Fruit fly (Drosophila melanogaster) whole organism, adult: ENCODE measurements around the gene CG32161.
A peak's percentile ranks its signal among the peaks of the same experiment; 100 is the strongest.

Experiments
- CG1620 ChIP-seq: fragments of 200-800 bp; sonication (Bioruptor generic); optimal IDR thresholded peaks from 2 replicates; lab custom pipeline; 2016; ENCODE audit warnings: missing biosample characterization, missing genetic modification characterization
- Crg-1 ChIP-seq: fragments of 200-800 bp; sonication (Bioruptor generic); optimal IDR thresholded peaks from 2 replicates; lab custom pipeline; 2016; ENCODE audit warnings: missing biosample characterization, missing genetic modification characterization
- pad ChIP-seq: fragments of 200-800 bp; sonication (Bioruptor generic); optimal IDR thresholded peaks from 3 replicates; lab custom pipeline; 2017; ENCODE audit warnings: missing biosample characterization, missing genetic modification characterization, mild to moderate bottlenecking, moderate library complexity, missing genetic modification reagents
- tj ChIP-seq: fragments of 200-800 bp; sonication (Bioruptor generic); optimal IDR thresholded peaks from 3 replicates; lab custom pipeline; 2017; ENCODE audit warnings: missing biosample characterization, mild to moderate bottlenecking, missing genetic modification characterization, moderate library complexity

DNA sequence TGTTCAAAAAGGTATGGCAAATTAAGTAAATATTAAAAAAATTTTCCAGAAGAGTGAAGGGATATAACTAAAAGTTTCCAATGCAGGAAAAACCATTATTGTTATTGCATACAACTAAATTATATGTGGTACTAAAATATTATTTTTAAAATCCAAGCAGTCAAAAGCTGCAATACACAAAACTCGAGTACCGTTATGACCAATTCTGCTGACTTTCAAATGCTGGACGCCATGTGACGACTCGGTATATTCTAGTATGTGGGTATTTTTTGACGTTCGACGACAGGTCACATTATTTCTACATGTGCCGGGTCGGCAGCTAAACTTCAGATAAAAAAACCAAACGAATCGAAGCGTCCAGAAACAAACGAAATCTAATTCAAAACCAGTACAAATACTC, 37.9 kb upstream of the CG32161 start:
- TF ChIP-seq CG1620 (GFP tag; lab: Kevin White, UChicago) = peak; percentile 2
- TF ChIP-seq Crg-1 (GFP tag; lab: Kevin White, UChicago) = peak; percentile 45
- TF ChIP-seq tj = peak; percentile 4
- TF ChIP-seq pad (GFP tag; lab: Kevin White, UChicago) = no peak
